Worm (Caenorhabditis elegans): ENCODE results near the gene mltn-10.

DNA sequence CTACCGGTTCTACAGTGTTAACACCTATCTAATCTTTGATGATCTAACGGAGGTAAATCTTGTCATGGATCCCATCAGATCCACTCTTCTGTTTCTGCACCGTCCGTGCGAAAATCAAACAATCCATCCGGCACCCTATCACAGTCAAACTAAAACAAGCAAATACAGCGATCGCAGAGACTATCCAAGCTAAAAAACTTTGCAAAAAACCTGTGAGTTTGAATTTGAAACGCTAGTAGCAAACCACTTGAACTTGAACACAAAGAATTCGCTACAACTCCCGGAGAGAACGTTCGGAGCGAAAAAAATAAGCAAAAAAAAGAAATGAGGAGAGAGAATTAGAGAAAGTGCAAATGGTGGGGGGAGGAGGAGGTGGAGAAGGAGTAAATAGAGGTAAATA is 45.8 kb downstream of the mltn-10 start:
- no peak for TF ChIP-seq lim-7 (GFP tag; IDR thresholded peaks at IDR 0.05)
- TF ChIP-seq ztf-11 (tag; optimal IDR thresholded peaks at IDR 0.05), result no peak
- no peak for TF ChIP-seq dpl-1 (GFP tag; optimal IDR thresholded peaks at IDR 0.05)

Measured in whole organism, L4 larva.